Fruit fly (Drosophila melanogaster) whole organism, embryonic: Measurements from ENCODE around the gene CG10584.

ENCODE experiments used
- Atf-2 ChIP-seq: fragments of 200-800 bp; sonication (Bioruptor generic); optimal IDR thresholded peaks from 2 replicates; lab custom pipeline; 2016; ENCODE audit warnings: missing biosample characterization, missing genetic modification characterization
- Bdp1 ChIP-seq: fragments of 200-800 bp; sonication (Bioruptor generic); optimal IDR thresholded peaks from 3 replicates; lab custom pipeline; 2016; ENCODE audit warnings: missing biosample characterization, missing genetic modification characterization
- CG1024 ChIP-seq: fragments of 200-800 bp; sonication (Bioruptor generic); IDR thresholded peaks from 2 replicates; pipeline ENCODE4 v1.3.6; 2022; ENCODE audit warnings: missing biosample characterization, missing genetic modification characterization
- CG12236 ChIP-seq: fragments of 200-800 bp; sonication (Bioruptor generic); optimal IDR thresholded peaks from 2 replicates; lab custom pipeline; 2016; ENCODE audit warnings: missing biosample characterization, missing genetic modification characterization
- CG12769 ChIP-seq: fragments of 200-800 bp; sonication (Bioruptor generic); optimal IDR thresholded peaks from 2 replicates; lab custom pipeline; 2019; ENCODE audit warnings: missing biosample characterization, mild to moderate bottlenecking, missing genetic modification characterization, moderate library complexity
- CG13894 ChIP-seq: fragments of 200-800 bp; sonication (Bioruptor generic); optimal IDR thresholded peaks from 3 replicates; lab custom pipeline; 2018; ENCODE audit warnings: missing biosample characterization, mild to moderate bottlenecking, missing genetic modification characterization, moderate library complexity
- CG1602 ChIP-seq: fragments of 200-800 bp; sonication (Bioruptor generic); optimal IDR thresholded peaks from 3 replicates; lab custom pipeline; 2016; ENCODE audit warnings: missing biosample characterization, missing genetic modification characterization
- CG17186 ChIP-seq: fragments of 200-800 bp; sonication (Bioruptor generic); optimal IDR thresholded peaks from 3 replicates; lab custom pipeline; 2017; ENCODE audit warnings: missing biosample characterization, missing genetic modification reagents, missing genetic modification characterization
- CG17328 ChIP-seq: fragments of 200-800 bp; sonication (Bioruptor generic); IDR thresholded peaks from 2 replicates; pipeline ENCODE4 v1.3.6; 2022; ENCODE audit warnings: missing biosample characterization, missing genetic modification characterization
- CG1792 ChIP-seq: fragments of 200-800 bp; sonication (Bioruptor generic); optimal IDR thresholded peaks from 2 replicates; lab custom pipeline; 2016; ENCODE audit warnings: missing biosample characterization, missing genetic modification characterization
- CG2889 ChIP-seq: fragments of 200-800 bp; sonication (Bioruptor generic); IDR thresholded peaks from 3 replicates; pipeline ENCODE4 v1.3.6; 2022; ENCODE audit warnings: missing biosample characterization, missing genetic modification characterization
- CG9876 ChIP-seq: fragments of 200-800 bp; sonication (Bioruptor generic); optimal IDR thresholded peaks from 2 replicates; lab custom pipeline; 2016; ENCODE audit warnings: missing biosample characterization, missing genetic modification characterization
- CTCF ChIP-seq: fragments of 200-800 bp; sonication (Bioruptor generic); optimal IDR thresholded peaks from 2 replicates; lab custom pipeline; 2017; ENCODE audit warnings: missing biosample characterization, mild to moderate bottlenecking, missing genetic modification characterization, moderate library complexity
- Dad ChIP-seq: fragments of 200-800 bp; sonication (Bioruptor generic); optimal IDR thresholded peaks from 3 replicates; lab custom pipeline; 2016; ENCODE audit warnings: missing biosample characterization, missing genetic modification characterization
- Dbx ChIP-seq: fragments of 200-800 bp; sonication (Bioruptor generic); IDR thresholded peaks from 3 replicates; pipeline ENCODE4 v1.3.6; 2022; ENCODE audit warnings: missing biosample characterization, missing genetic modification characterization
- Drgx ChIP-seq: fragments of 200-800 bp; sonication (Bioruptor generic); IDR thresholded peaks from 2 replicates; pipeline ENCODE4 v1.3.6; 2022; ENCODE audit warnings: missing biosample characterization, missing genetic modification characterization
- E2f2 ChIP-seq: fragments of 200-800 bp; sonication (Bioruptor generic); IDR thresholded peaks from 2 replicates; pipeline ENCODE4 v1.3.6; 2022; ENCODE audit warnings: missing biosample characterization, missing genetic modification characterization
- Ets65A ChIP-seq: fragments of 200-800 bp; sonication (Bioruptor generic); peaks from one replicate; lab custom pipeline; 2016; ENCODE audit warnings: missing biosample characterization, missing genetic modification characterization
- Fer2 ChIP-seq: fragments of 200-800 bp; sonication (Bioruptor generic); optimal IDR thresholded peaks from 2 replicates; lab custom pipeline; 2018; ENCODE audit warnings: missing biosample characterization, mild to moderate bottlenecking, missing genetic modification characterization, moderate library complexity
- Kr ChIP-seq: fragments of 200-800 bp; sonication (Bioruptor generic); optimal IDR thresholded peaks from 2 replicates; lab custom pipeline; 2017; ENCODE audit warnings: missing biosample characterization, mild to moderate bottlenecking, missing genetic modification characterization
- Nf-YA ChIP-seq: fragments of 200-800 bp; sonication (Bioruptor generic); IDR thresholded peaks from 2 replicates; pipeline ENCODE4 v1.3.6; 2022; ENCODE audit warnings: missing biosample characterization, missing genetic modification characterization
- Nf-YC ChIP-seq: fragments of 200-800 bp; optimal IDR thresholded peaks from 3 replicates; lab custom pipeline; 2019; ENCODE audit warnings: missing biosample characterization, mild to moderate bottlenecking, missing genetic modification characterization, moderate library complexity
- Rfx ChIP-seq: fragments of 200-800 bp; sonication (Bioruptor generic); IDR thresholded peaks from 2 replicates; pipeline ENCODE4 v1.3.6; 2022; ENCODE audit warnings: missing biosample characterization, missing genetic modification characterization
- Rx ChIP-seq: fragments of 200-800 bp; sonication (Bioruptor generic); IDR thresholded peaks from 2 replicates; pipeline ENCODE4 v1.3.6; 2022; ENCODE audit warnings: missing biosample characterization, missing genetic modification characterization
- Spps ChIP-seq: fragments of 200-800 bp; sonication (Bioruptor generic); optimal IDR thresholded peaks from 2 replicates; lab custom pipeline; 2018; ENCODE audit warnings: missing biosample characterization, mild to moderate bottlenecking, missing genetic modification characterization
- Ssrp ChIP-seq: fragments of 200-800 bp; sonication (Bioruptor generic); optimal IDR thresholded peaks from 2 replicates; lab custom pipeline; 2018; ENCODE audit warnings: missing biosample characterization, mild to moderate bottlenecking, missing genetic modification characterization, moderate library complexity
- cg ChIP-seq: fragments of 200-800 bp; sonication (Bioruptor generic); optimal IDR thresholded peaks from 3 replicates; lab custom pipeline; 2019; ENCODE audit warnings: missing biosample characterization, mild to moderate bottlenecking, missing genetic modification characterization, moderate library complexity
- ci ChIP-seq: fragments of 200-800 bp; sonication (Bioruptor generic); IDR thresholded peaks from 3 replicates; pipeline ENCODE4 v1.3.6; 2022; ENCODE audit warnings: missing biosample characterization, missing genetic modification characterization
- danr ChIP-seq: fragments of 200-800 bp; sonication (Bioruptor generic); IDR thresholded peaks from 2 replicates; pipeline ENCODE4 v1.3.6; 2022; ENCODE audit warnings: missing biosample characterization, missing genetic modification characterization
- hth ChIP-seq: fragments of >200 bp; optimal IDR thresholded peaks from 2 replicates; lab custom pipeline; 2017; ENCODE audit warnings: inconsistent platforms
- insv ChIP-seq, 2 experiments: fragments of 200-800 bp; sonication (Bioruptor generic); optimal IDR thresholded peaks; 3 replicates each; lab custom pipeline; 2016 to 2018; ENCODE audit warnings: missing biosample characterization in 2 of 2, missing genetic modification characterization in 2 of 2
- lab ChIP-seq: fragments of 200-800 bp; sonication (Bioruptor generic); optimal IDR thresholded peaks from 3 replicates; lab custom pipeline; 2017; ENCODE audit warnings: missing biosample characterization, missing genetic modification characterization, mild to moderate bottlenecking, moderate library complexity, missing genetic modification reagents
- lov ChIP-seq, 2 experiments: fragments of 200-800 bp in 1 of 2; fragments of >200 bp in 1 of 2; sonication (Bioruptor generic) in 1 of 2; IDR thresholded peaks in 1 of 2; optimal IDR thresholded peaks in 1 of 2; 2 replicates in 1 of 2; 3 replicates in 1 of 2; pipeline versions ENCODE4 v1.3.6 to Lab custom; 2017 to 2022; ENCODE audit warnings: missing biosample characterization in 1 of 2, missing genetic modification characterization in 1 of 2
- mirr ChIP-seq: fragments of 200-800 bp; sonication (Bioruptor generic); optimal IDR thresholded peaks from 3 replicates; lab custom pipeline; 2018; ENCODE audit warnings: missing biosample characterization, mild to moderate bottlenecking, missing genetic modification characterization
- phol ChIP-seq: fragments of 200-800 bp; sonication (Bioruptor generic); optimal IDR thresholded peaks from 3 replicates; lab custom pipeline; 2018; ENCODE audit warnings: missing biosample characterization, mild to moderate bottlenecking, missing genetic modification characterization, moderate library complexity
- pnt ChIP-seq: fragments of 200-800 bp; sonication (Bioruptor generic); optimal IDR thresholded peaks from 3 replicates; lab custom pipeline; 2016; ENCODE audit warnings: missing biosample characterization, missing genetic modification characterization
- prd ChIP-seq, 3 experiments: fragments of >200 bp in 2 of 3; fragments of 200-800 bp in 1 of 3; sonication (Bioruptor generic) in 1 of 3; optimal IDR thresholded peaks in 2 of 3; IDR thresholded peaks in 1 of 3; 2 replicates in 2 of 3; 3 replicates in 1 of 3; pipeline versions ENCODE4 v1.3.6 to Lab custom; 2017 to 2022; ENCODE audit warnings: missing biosample characterization in 1 of 3, missing genetic modification characterization in 1 of 3
- seq ChIP-seq: fragments of 200-800 bp; sonication (Bioruptor generic); IDR thresholded peaks from 2 replicates; pipeline ENCODE4 v1.3.6; 2022; ENCODE audit warnings: missing biosample characterization, missing genetic modification characterization
- sisA ChIP-seq: fragments of 200-800 bp; sonication (Bioruptor generic); IDR thresholded peaks from 2 replicates; pipeline ENCODE4 v1.3.6; 2022; ENCODE audit warnings: missing biosample characterization, missing genetic modification characterization
- slp2 ChIP-seq: fragments of 200-800 bp; sonication (Bioruptor generic); optimal IDR thresholded peaks from 2 replicates; lab custom pipeline; 2016; ENCODE audit warnings: missing biosample characterization, missing genetic modification characterization
- so ChIP-seq: fragments of 200-800 bp; sonication (Bioruptor generic); IDR thresholded peaks from 3 replicates; pipeline ENCODE4 v1.3.6; 2022; ENCODE audit warnings: missing biosample characterization, missing genetic modification characterization
- sr ChIP-seq: fragments of 200-800 bp; sonication (Bioruptor generic); IDR thresholded peaks from 3 replicates; pipeline ENCODE4 v1.3.6; 2022; ENCODE audit warnings: missing biosample characterization, missing genetic modification characterization
- tna ChIP-seq: fragments of 200-800 bp; sonication (Bioruptor generic); IDR thresholded peaks from 2 replicates; pipeline ENCODE4 v1.3.6; 2022; ENCODE audit warnings: missing biosample characterization, missing genetic modification characterization; ENCODE audit not compliant: partially characterized antibody
- ttk ChIP-seq: fragments of 200-800 bp; sonication (Bioruptor generic); IDR thresholded peaks from 2 replicates; pipeline ENCODE4 v2.1.2; 2022; ENCODE audit warnings: missing biosample characterization, missing genetic modification characterization
- usp ChIP-seq: fragments of >200 bp; optimal IDR thresholded peaks from 2 replicates; lab custom pipeline; 2017; ENCODE audit warnings: missing biosample characterization, missing genetic modification characterization
- zen2 ChIP-seq: fragments of 200-800 bp; sonication (Bioruptor generic); IDR thresholded peaks from 3 replicates; pipeline ENCODE4 v1.3.6; 2022; ENCODE audit warnings: missing biosample characterization, missing genetic modification characterization; ENCODE audit not compliant: partially characterized antibody

The CG10584 gene

DNA sequence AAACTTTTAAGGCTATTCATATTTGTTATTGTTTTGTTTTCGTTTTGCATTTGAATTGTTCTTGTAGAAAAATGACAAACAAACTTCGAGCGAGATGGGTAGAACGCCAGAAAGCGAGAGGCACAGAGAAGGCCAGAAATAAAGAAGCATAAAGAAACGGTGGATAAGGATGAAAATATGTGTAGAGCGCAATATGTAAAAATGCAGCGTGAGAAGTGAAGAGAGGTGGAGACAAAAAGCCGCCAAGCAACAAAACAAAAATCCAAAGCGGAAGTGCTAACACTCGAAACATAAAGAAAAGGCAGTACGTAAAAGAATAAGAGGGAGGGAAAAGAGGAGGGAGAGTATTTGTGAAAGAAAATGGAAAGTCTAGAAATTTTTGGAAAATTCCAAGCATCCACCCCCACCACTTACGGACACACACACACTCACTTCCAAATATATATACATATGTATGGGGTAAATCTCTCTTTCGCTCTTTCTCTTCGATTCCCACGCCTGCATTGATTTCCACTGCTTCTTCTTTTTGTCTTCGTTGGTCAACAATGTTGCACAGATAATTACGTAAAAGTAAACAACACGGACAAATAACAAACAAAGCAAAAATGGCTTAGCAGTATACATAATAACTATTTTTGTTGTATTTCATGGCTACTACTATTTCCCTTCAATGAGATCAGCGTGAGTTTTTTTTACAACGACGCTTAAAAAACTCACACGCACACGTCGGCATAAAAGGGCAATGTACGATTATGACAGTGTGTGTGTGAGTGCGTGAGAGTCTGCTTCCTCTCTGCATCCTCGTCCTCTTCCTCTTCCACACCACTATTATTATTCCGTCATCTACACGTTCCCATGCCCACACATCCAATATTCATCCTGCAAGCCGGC, 23.6 kb downstream of the CG10584 start (continued):
- TF ChIP-seq CG1792 (GFP tag; lab: Kevin White, UChicago) (no peak), Bdp1 (GFP tag; lab: Kevin White, UChicago) (peak; percentile 18), ci (peak; percentile 57; the same call in 1 of the 3 replicates), prd (optimal IDR thresholded peaks at IDR 0.05; lab: Kevin White, UChicago) (no peak), prd (GFP tag; IDR thresholded peaks at IDR 0.05; lab: Robert Waterston, UW) (no peak), Nf-YA (no peak), Fer2 (tag; lab: Kevin White, UChicago) (no peak), danr (GFP tag; lab: Robert Waterston, UW) (no peak), mirr (no peak), Ssrp (no peak), CG17186 (no peak), Rx (GFP tag; lab: Robert Waterston, UW) (no peak), sisA (GFP tag; lab: Robert Waterston, UW) (no peak), CG1024 (GFP tag; lab: Robert Waterston, UW) (no peak), CG2889 (GFP tag; lab: Robert Waterston, UW) (no peak), cg (GFP tag; lab: Kevin White, UChicago) (peak; percentile 86), CG17328 (no peak), CG12236 (GFP tag; lab: Kevin White, UChicago) (peak; percentile 20), lab (GFP tag; lab: Kevin White, UChicago) (no peak), tna (GFP tag; lab: Robert Waterston, UW) (no peak), so (GFP tag; lab: Robert Waterston, UW) (no peak), CG12769 (tag; lab: Kevin White, UChicago) (no peak), Rfx (GFP tag; lab: Robert Waterston, UW) (no peak), E2f2 (GFP tag; lab: Robert Waterston, UW) (0 out of 2 replicates have a peak, but pooled peaks have one; percentile 20), insv (GFP tag; optimal IDR thresholded peaks at IDR 0.05; lab: Kevin White, UChicago) (peak in 1 of 2 experiments; percentile 39), Atf-2 (GFP tag; lab: Kevin White, UChicago) (no peak), seq (GFP tag; lab: Robert Waterston, UW) (no peak), CG1602 (GFP tag; lab: Kevin White, UChicago) (peak; percentile 38), slp2 (GFP tag; lab: Kevin White, UChicago) (no peak), Drgx (GFP tag; lab: Robert Waterston, UW) (no peak), CG9876 (GFP tag; lab: Kevin White, UChicago) (no peak), Dad (GFP tag; lab: Kevin White, UChicago) (peak; percentile 2), Ets65A (GFP tag; lab: Kevin White, UChicago) (peak; percentile 26), sr (GFP tag; lab: Robert Waterston, UW) (peak; percentile 52; the same call in 1 of the 3 replicates), Nf-YC (no peak), CG13894 (tag; lab: Kevin White, UChicago) (no peak), lov (optimal IDR thresholded peaks at IDR 0.05; lab: Kevin White, UChicago) (no peak), lov (GFP tag; IDR thresholded peaks at IDR 0.05; lab: Robert Waterston, UW) (peak; percentile 81; the same call in 1 of the 3 replicates), hth (lab: Kevin White, UChicago) (no peak), Kr (no peak), phol (tag; lab: Kevin White, UChicago) (no peak)

DNA sequence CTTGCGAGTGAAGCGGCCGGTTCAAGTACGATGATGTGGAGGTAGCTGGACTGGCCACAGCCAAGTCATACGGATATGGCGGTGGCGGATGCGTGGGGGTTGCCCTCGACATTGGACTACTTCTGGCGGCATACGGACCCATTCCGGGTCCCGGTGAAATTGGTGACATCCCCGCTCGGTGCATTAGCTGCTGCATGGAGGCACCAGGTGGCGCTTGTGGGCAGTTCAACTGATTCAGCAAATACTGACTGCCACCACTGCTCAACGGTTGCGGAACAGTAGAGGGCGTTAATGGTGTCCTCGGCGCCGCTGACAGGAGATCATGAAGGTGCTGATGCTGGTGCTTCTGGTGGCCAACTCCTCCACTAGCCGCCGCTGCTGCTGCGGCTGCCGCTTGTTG, 31.5 kb downstream of the CG10584 start:
- TF ChIP-seq usp (no peak), Dbx (GFP tag; lab: Robert Waterston, UW) (0 out of 3 replicates have a peak, but pooled peaks have one; percentile 15), ttk (GFP tag; lab: Robert Waterston, UW) (no peak), Spps (tag; lab: Kevin White, UChicago) (no peak), pnt (GFP tag; lab: Kevin White, UChicago) (no peak), zen2 (no peak), CTCF (GFP tag; lab: Kevin White, UChicago) (peak; percentile 61)
